Worm (Caenorhabditis elegans) whole organism, L1 larva: Measurements from ENCODE around the gene F16H6.3.

Source experiments
- ces-1 ChIP-seq: fragments of 150-350 bp; optimal IDR thresholded peaks from 2 replicates; lab custom pipeline; 2014; ENCODE audit warnings: missing biosample characterization, missing genetic modification reagents, missing genetic modification characterization
- ets-5 ChIP-seq: fragments of 200-800 bp; sonication (Bioruptor generic); IDR thresholded peaks from 2 replicates; pipeline ENCODE4 v1.3.6; 2022; ENCODE audit warnings: missing genetic modification characterization, missing compliant biosample characterization
- fkh-10 ChIP-seq: sonication (generic microtip); optimal IDR thresholded peaks from 2 replicates; lab custom pipeline; 2017; ENCODE audit warnings: missing biosample characterization, missing genetic modification reagents, missing genetic modification characterization
- lin-35 ChIP-seq, 2 experiments: fragments of 150-350 bp; optimal IDR thresholded peaks; 2 replicates each; lab custom pipeline; 2014; ENCODE audit warnings: missing biosample characterization in 2 of 2, missing genetic modification characterization in 2 of 2, missing genetic modification reagents in 2 of 2
- lin-39 ChIP-seq: fragments of 150-350 bp; optimal IDR thresholded peaks from 2 replicates; lab custom pipeline; 2014; ENCODE audit warnings: missing biosample characterization, missing genetic modification reagents, missing genetic modification characterization
- lir-3 ChIP-seq: sonication (generic microtip); optimal IDR thresholded peaks from 2 replicates; lab custom pipeline; 2016; ENCODE audit warnings: mild to moderate bottlenecking, missing genetic modification characterization, moderate library complexity, missing compliant biosample characterization; ENCODE audit not compliant: poor library complexity
- zip-4 ChIP-seq: fragments of 200-800 bp; sonication (Bioruptor generic); optimal IDR thresholded peaks from 2 replicates; lab custom pipeline; 2018; ENCODE audit warnings: mild to moderate bottlenecking, missing genetic modification characterization, moderate library complexity, missing compliant biosample characterization

ce11 chrV:18198421-18198820 lies 3.3 kb downstream of the F16H6.3 start, which contains the start of gene F16H6.4:
- TF ChIP-seq lin-35 (GFP tag; optimal IDR thresholded peaks at IDR 0.05; lab: Kevin White, UChicago) (no peak), ets-5 (GFP tag; lab: Robert Waterston, UW) (no peak), zip-4 (no peak), fkh-10 (GFP tag; lab: Kevin White, UChicago) (no peak), ces-1 (GFP tag; lab: Kevin White, UChicago) (no peak), lir-3 (tag; lab: Kevin White, UChicago) (no peak), lin-39 (tag; lab: Kevin White, UChicago) (no peak)
